Worm (Caenorhabditis elegans): ENCODE data around the gene ugt-40.

ugt-40 gene

ce11 chrV:7096811-7097210, 45.0 kb downstream of the ugt-40 start:
- peak in 1 of 2 experiments; percentile 39 for TF ChIP-seq unc-62 (GFP tag; optimal IDR thresholded peaks at IDR 0.05 in 1 of 2)
- TF ChIP-seq unc-62 (tag; optimal IDR thresholded peaks at IDR 0.05): no peak
- TF ChIP-seq F44E2.7 (GFP tag; IDR thresholded peaks at IDR 0.05): no peak
- peak; percentile 92 for TF ChIP-seq nhr-28 (tag; optimal IDR thresholded peaks at IDR 0.05)

- peak; percentile 24 for TF ChIP-seq dve-1 (tag; optimal IDR thresholded peaks at IDR 0.05; ENCODE audit: insufficient read depth)
- TF ChIP-seq Y75B8A.6 (GFP tag; IDR thresholded peaks at IDR 0.05): no peak
- no peak for TF ChIP-seq fos-1 (tag; optimal IDR thresholded peaks at IDR 0.05)
- TF ChIP-seq F49E8.2 (tag; optimal IDR thresholded peaks at IDR 0.05; ENCODE audit: borderline replicate concordance): no peak
- TF ChIP-seq tra-1 (GFP tag; IDR thresholded peaks at IDR 0.05): no peak
- TF ChIP-seq tag-97 (GFP tag; IDR thresholded peaks at IDR 0.05): no peak
- TF ChIP-seq F26F4.8 (GFP tag; conservative IDR thresholded peaks at IDR 0.05): no peak
- TF ChIP-seq dmd-6 (GFP tag; IDR thresholded peaks at IDR 0.05): no peak
- no peak for TF ChIP-seq lin-15B (tag; optimal IDR thresholded peaks at IDR 0.05)
- no peak for TF ChIP-seq T26A8.4 (GFP tag; IDR thresholded peaks at IDR 0.05)
- TF ChIP-seq daf-16 (GFP tag; optimal IDR thresholded peaks at IDR 0.05): no peak
- peak; percentile 88 for TF ChIP-seq daf-16 (tag; optimal IDR thresholded peaks at IDR 0.05)
- no peak for TF ChIP-seq spr-1 (tag; optimal IDR thresholded peaks at IDR 0.05)
- TF ChIP-seq php-3 (GFP tag; IDR thresholded peaks at IDR 0.05): 0 out of 2 replicates have a peak, but pooled peaks have one; percentile 21
- no peak for TF ChIP-seq mes-2 (tag; optimal IDR thresholded peaks at IDR 0.05; ENCODE audit: poor library complexity, severe bottlenecking)
- TF ChIP-seq saeg-2 (GFP tag; IDR thresholded peaks at IDR 0.05): no peak
- TF ChIP-seq ces-1 (GFP tag; optimal IDR thresholded peaks at IDR 0.05): no peak
- no peak for TF ChIP-seq gei-8 (GFP tag; optimal IDR thresholded peaks at IDR 0.05)
- TF ChIP-seq ceh-62 (tag; optimal IDR thresholded peaks at IDR 0.05): no peak
- TF ChIP-seq pha-4 (GFP tag; IDR thresholded peaks at IDR 0.05): no peak
- TF ChIP-seq pha-4 (tag; optimal IDR thresholded peaks at IDR 0.05): peak; percentile 3
- TF ChIP-seq dpl-1 (GFP tag; optimal IDR thresholded peaks at IDR 0.05): no peak
- TF ChIP-seq daf-12 (tag; optimal IDR thresholded peaks at IDR 0.05): no peak
- TF ChIP-seq lin-39 (tag; optimal IDR thresholded peaks at IDR 0.05): no peak
- TF ChIP-seq nhr-28 (tag; optimal IDR thresholded peaks at IDR 0.05): peak; percentile 64
Measured at ce11 chrV:7096129-7096730, 45.5 kb downstream of the ugt-40 start.

ce11 chrV:7095254-7095990, 46.3 kb downstream of the ugt-40 start:
- TF ChIP-seq nhr-28 (tag; optimal IDR thresholded peaks at IDR 0.05): peak; percentile 91
- TF ChIP-seq hlh-11 (tag; optimal IDR thresholded peaks at IDR 0.05): peak; percentile 50
- no peak for TF ChIP-seq ztf-7 (tag; optimal IDR thresholded peaks at IDR 0.05)
- TF ChIP-seq dmd-6 (GFP tag; IDR thresholded peaks at IDR 0.05): 0 out of 2 replicates have a peak, but pooled peaks have one; percentile 30
- TF ChIP-seq daf-16 (GFP tag; optimal IDR thresholded peaks at IDR 0.05): no peak
- peak; percentile 57 for TF ChIP-seq daf-16 (tag; optimal IDR thresholded peaks at IDR 0.05)
- TF ChIP-seq F26F4.8 (GFP tag; conservative IDR thresholded peaks at IDR 0.05): no peak
- peak; percentile 25 for TF ChIP-seq mep-1 (tag; optimal IDR thresholded peaks at IDR 0.05)
- TF ChIP-seq pqm-1 (tag; optimal IDR thresholded peaks at IDR 0.05): peak; percentile 84
- TF ChIP-seq mxl-2 (GFP tag; conservative IDR thresholded peaks at IDR 0.05): 0 out of 2 replicates have a peak, but pooled peaks have one; percentile 44
- TF ChIP-seq dve-1 (tag; optimal IDR thresholded peaks at IDR 0.05; ENCODE audit: insufficient read depth): peak; percentile 54
- peak; percentile 2 for TF ChIP-seq hlh-30 (tag; optimal IDR thresholded peaks at IDR 0.05; ENCODE audit: insufficient read depth)
- TF ChIP-seq nhr-11 (tag; optimal IDR thresholded peaks at IDR 0.05): no peak
- peak in 1 of 2 experiments; percentile 48 for TF ChIP-seq unc-62 (GFP tag; optimal IDR thresholded peaks at IDR 0.05 in 1 of 2)
- no peak for TF ChIP-seq unc-62 (tag; optimal IDR thresholded peaks at IDR 0.05)
- TF ChIP-seq nhr-102 (tag; optimal IDR thresholded peaks at IDR 0.05): peak; percentile 44
- TF ChIP-seq php-3 (GFP tag; IDR thresholded peaks at IDR 0.05): 0 out of 2 replicates have a peak, but pooled peaks have one; percentile 30

Data from whole organism, L4 larva.